Worm (Caenorhabditis elegans) whole organism, L2 larva: ENCODE data around the gene pqn-63.

Experiments used
- R02D3.7 ChIP-seq: fragments of 150-350 bp; optimal IDR thresholded peaks from 2 replicates; lab custom pipeline; 2014; ENCODE audit warnings: missing biosample characterization, missing genetic modification characterization
- Y55F3AM.14 ChIP-seq: fragments of 200-800 bp; sonication (Bioruptor generic); optimal IDR thresholded peaks from 2 replicates; lab custom pipeline; 2018; ENCODE audit warnings: mild to moderate bottlenecking, missing genetic modification characterization, missing compliant biosample characterization
- aly-2 ChIP-seq: fragments of 150-350 bp; optimal IDR thresholded peaks from 2 replicates; lab custom pipeline; 2014; ENCODE audit warnings: missing biosample characterization, missing genetic modification characterization
- ama-1 ChIP-seq: fragments of 150-350 bp; optimal IDR thresholded peaks from 2 replicates; lab custom pipeline; 2018; ENCODE audit warnings: inconsistent platforms
- blmp-1 ChIP-seq: sonication (generic microtip); optimal IDR thresholded peaks from 2 replicates; lab custom pipeline; 2017; ENCODE audit warnings: missing genetic modification characterization, mild to moderate bottlenecking, missing compliant biosample characterization, antibody characterized with exemption, moderate library complexity; ENCODE audit not compliant: insufficient read depth
- egl-27 ChIP-seq: sonication (generic microtip); optimal IDR thresholded peaks from 3 replicates; lab custom pipeline; 2017; ENCODE audit warnings: missing biosample characterization, missing genetic modification reagents, missing genetic modification characterization
- elt-3 ChIP-seq: sonication (generic microtip); optimal IDR thresholded peaks from 2 replicates; lab custom pipeline; 2017; ENCODE audit warnings: missing biosample characterization, missing genetic modification characterization
- fos-1 ChIP-seq: fragments of 150-350 bp; optimal IDR thresholded peaks from 2 replicates; lab custom pipeline; 2014; ENCODE audit warnings: missing biosample characterization, missing genetic modification characterization
- gmeb-1 ChIP-seq: fragments of 150-350 bp; optimal IDR thresholded peaks from 2 replicates; lab custom pipeline; 2014; ENCODE audit warnings: missing biosample characterization, missing genetic modification characterization
- mab-5 ChIP-seq: fragments of 150-350 bp; optimal IDR thresholded peaks from 2 replicates; lab custom pipeline; 2014; ENCODE audit warnings: missing biosample characterization, missing genetic modification characterization
- mbf-1 ChIP-seq: sonication (generic microtip); optimal IDR thresholded peaks from 2 replicates; lab custom pipeline; 2017; ENCODE audit warnings: missing biosample characterization, missing genetic modification characterization
- nhr-12 ChIP-seq: fragments of 150-350 bp; optimal IDR thresholded peaks from 2 replicates; lab custom pipeline; 2014; ENCODE audit warnings: missing biosample characterization, missing genetic modification characterization
- nhr-21 ChIP-seq: fragments of 150-350 bp; optimal IDR thresholded peaks from 2 replicates; lab custom pipeline; 2014; ENCODE audit warnings: missing biosample characterization, missing genetic modification characterization
- nhr-23 ChIP-seq: fragments of 150-350 bp; optimal IDR thresholded peaks from 2 replicates; lab custom pipeline; 2014; ENCODE audit warnings: missing biosample characterization, missing genetic modification reagents, missing genetic modification characterization
- nhr-6 ChIP-seq: fragments of 150-350 bp; optimal IDR thresholded peaks from 2 replicates; lab custom pipeline; 2014; ENCODE audit warnings: missing biosample characterization, missing genetic modification characterization
- nhr-77 ChIP-seq: fragments of 150-350 bp; optimal IDR thresholded peaks from 2 replicates; lab custom pipeline; 2014; ENCODE audit warnings: missing biosample characterization, missing genetic modification characterization
- peb-1 ChIP-seq: fragments of 150-350 bp; optimal IDR thresholded peaks from 2 replicates; lab custom pipeline; 2014; ENCODE audit warnings: missing biosample characterization, missing genetic modification characterization
- sem-4 ChIP-seq: fragments of 150-350 bp; optimal IDR thresholded peaks from 2 replicates; lab custom pipeline; 2014; ENCODE audit warnings: missing biosample characterization, missing genetic modification reagents, missing genetic modification characterization
- skn-1 ChIP-seq: sonication (generic microtip); optimal IDR thresholded peaks from 2 replicates; lab custom pipeline; 2017; ENCODE audit warnings: missing biosample characterization, missing genetic modification characterization
- sma-3 ChIP-seq: sonication (generic microtip); optimal IDR thresholded peaks from 2 replicates; lab custom pipeline; 2016; ENCODE audit warnings: missing genetic modification reagents, missing genetic modification characterization, missing compliant biosample characterization
- sma-9 ChIP-seq, 2 experiments: fragments of 150-350 bp in 1 of 2; sonication (generic microtip) in 1 of 2; optimal IDR thresholded peaks; 2 replicates each; lab custom pipeline; 2014 to 2016; ENCODE audit warnings: missing genetic modification characterization in 2 of 2, mild to moderate bottlenecking in 1 of 2, missing biosample characterization in 1 of 2, missing compliant biosample characterization in 1 of 2, missing genetic modification reagents in 1 of 2, moderate library complexity in 1 of 2
- snpc-4 ChIP-seq: fragments of 150-350 bp; optimal IDR thresholded peaks from 2 replicates; lab custom pipeline; 2014; ENCODE audit warnings: missing biosample characterization, missing genetic modification characterization
- unc-62 ChIP-seq: fragments of 150-350 bp; optimal IDR thresholded peaks from 2 replicates; lab custom pipeline; 2014; ENCODE audit warnings: missing biosample characterization, missing genetic modification reagents, missing genetic modification characterization
- zag-1 ChIP-seq: fragments of 150-350 bp; optimal IDR thresholded peaks from 2 replicates; lab custom pipeline; 2014; ENCODE audit warnings: missing biosample characterization, missing genetic modification characterization
- ztf-4 ChIP-seq: fragments of 150-350 bp; optimal IDR thresholded peaks from 2 replicates; lab custom pipeline; 2014; ENCODE audit warnings: missing biosample characterization, missing genetic modification characterization

pqn-63 gene

DNA sequence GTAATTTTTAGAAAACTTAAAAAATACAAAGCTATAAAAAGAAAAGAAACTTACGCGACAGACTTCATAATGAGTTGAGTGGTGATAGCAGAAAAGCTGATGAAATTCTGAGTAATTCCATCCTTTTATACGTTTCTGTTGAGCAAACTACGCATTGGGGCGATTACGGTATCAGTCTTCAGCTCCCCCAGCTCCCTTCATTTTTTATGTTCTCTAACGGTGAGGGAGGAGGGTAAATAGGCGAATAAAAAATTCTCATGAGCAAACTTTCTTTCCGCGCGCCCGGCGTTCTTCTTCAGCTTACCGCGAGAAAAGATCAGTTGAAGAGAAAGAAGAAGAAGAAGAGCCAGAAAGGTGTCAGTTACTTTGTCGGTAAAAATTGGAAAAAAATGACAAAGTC is 3.1 kb downstream of the pqn-63 start, which contains the start of gene idpc-7:
idpc-7 (minus strand) TSS at position 101 of the 400 bp plus-strand sequence.
- no peak for TF ChIP-seq mab-5 (tag; lab: Kevin White, UChicago)
- no peak for TF ChIP-seq egl-27 (tag; lab: Kevin White, UChicago)
- TF ChIP-seq nhr-12, result no peak
- no peak for TF ChIP-seq skn-1 (tag; lab: Kevin White, UChicago)

DNA sequence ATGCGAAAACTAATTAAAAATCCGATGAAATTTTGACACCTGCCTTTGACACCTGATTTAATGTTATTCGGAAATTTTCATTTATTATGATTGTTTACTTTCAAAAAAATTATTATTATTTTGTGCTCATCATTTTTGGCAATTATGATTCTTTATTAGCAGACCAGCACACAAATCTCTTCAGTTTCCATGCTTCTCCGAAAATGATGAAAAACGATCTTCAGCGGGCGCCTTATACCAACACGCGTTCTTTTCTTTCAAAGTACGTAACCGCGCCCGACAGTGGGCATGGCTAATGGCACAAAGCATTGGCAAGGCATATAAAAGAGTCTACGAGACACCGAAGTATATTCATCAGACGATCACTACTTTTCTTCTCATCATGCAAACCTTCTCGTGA is 4.0 kb downstream of the pqn-63 start, which contains the start of gene idpc-6:
idpc-6 (plus strand) TSS at position 301 of the 400 bp plus-strand sequence.
- TF ChIP-seq mbf-1 (tag; lab: Kevin White, UChicago) (no peak), ztf-4 (tag; lab: Kevin White, UChicago) (no peak), zag-1 (tag; lab: Kevin White, UChicago) (no peak), nhr-77 (no peak), aly-2 (tag; lab: Kevin White, UChicago) (no peak), snpc-4 (tag; lab: Kevin White, UChicago) (no peak), Y55F3AM.14 (GFP tag; lab: Kevin White, UChicago) (no peak), unc-62 (GFP tag; lab: Kevin White, UChicago) (no peak), elt-3 (no peak), nhr-6 (tag; lab: Kevin White, UChicago) (no peak)

DNA sequence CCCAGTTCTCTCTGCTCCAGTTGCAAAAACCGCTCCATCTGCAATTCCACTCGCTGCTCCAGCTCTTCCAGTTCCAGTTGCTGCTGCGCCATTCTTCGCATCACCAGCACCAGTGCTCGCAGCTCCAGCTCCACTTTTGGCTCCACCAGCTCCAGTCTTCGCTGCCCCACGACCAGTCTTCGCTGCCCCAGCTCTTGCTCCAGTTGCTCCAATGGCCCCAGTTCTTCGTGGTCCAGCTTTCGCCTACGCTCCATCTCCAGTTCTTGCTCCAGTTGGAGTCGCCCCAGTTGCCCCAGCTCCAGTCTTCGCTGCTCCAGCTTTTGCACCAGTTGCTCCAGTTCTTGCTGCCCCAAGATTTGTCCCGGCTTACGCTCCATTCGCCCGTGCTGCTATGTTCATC is 4.6 kb downstream of the pqn-63 start:
- no peak for TF ChIP-seq sma-9 (GFP tag; optimal IDR thresholded peaks at IDR 0.05; lab: Kevin White, UChicago)
- TF ChIP-seq sma-9 (tag; optimal IDR thresholded peaks at IDR 0.05; lab: Kevin White, UChicago), result no peak
- TF ChIP-seq blmp-1 (tag; lab: Kevin White, UChicago), result no peak
- no peak for TF ChIP-seq nhr-77
- no peak for TF ChIP-seq nhr-21 (tag; lab: Kevin White, UChicago)
- no peak for TF ChIP-seq snpc-4 (tag; lab: Kevin White, UChicago)
- TF ChIP-seq sem-4 (tag; lab: Kevin White, UChicago), result no peak
- TF ChIP-seq, all 48 proteins: peak for 0

DNA sequence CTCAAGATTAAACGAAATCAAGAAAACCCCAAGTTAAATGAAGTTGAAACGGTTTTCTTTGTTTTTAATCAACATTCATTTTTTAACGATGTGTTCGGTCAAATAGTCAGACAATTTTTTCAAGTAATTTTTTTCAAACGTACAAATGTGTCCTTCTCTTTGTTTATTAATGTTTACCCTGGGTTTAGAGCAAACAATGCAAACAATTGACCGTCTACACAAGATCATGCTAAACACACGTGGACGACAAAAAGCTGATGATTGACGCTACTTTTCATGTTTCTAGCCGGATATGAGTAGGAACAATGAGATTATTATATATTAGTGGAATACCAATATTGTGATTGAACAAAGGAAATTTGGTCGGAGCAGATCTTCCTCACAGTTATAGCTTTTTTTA is 5.6 kb downstream of the pqn-63 start:
- TF ChIP-seq gmeb-1, result no peak

DNA sequence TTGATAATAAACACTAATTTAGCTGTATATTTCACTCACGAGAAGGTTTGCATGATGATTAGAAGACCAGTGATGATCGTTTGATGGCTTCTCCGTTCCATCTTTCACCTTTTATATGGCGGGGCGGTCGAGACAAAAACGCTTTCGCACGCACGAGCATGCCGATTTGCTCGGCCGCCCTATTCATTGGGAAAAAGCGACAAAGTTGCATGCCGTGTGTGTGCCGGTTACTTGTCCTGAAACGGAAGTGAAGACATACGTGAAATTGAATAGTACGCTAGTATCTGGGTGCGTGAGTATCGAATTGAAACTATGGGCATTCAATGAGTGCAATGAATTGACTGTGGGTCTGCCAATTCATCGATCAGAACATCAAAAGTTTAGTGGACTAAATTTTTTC is 7.0 kb downstream of the pqn-63 start, which contains the start of gene idpc-5:
idpc-5 (minus strand) TSS at position 101 of the 400 bp plus-strand sequence.
- TF ChIP-seq nhr-6 (tag; lab: Kevin White, UChicago) (no peak), nhr-23 (tag; lab: Kevin White, UChicago) (no peak), mbf-1 (tag; lab: Kevin White, UChicago) (no peak), ama-1 (no peak), fos-1 (tag; lab: Kevin White, UChicago) (no peak), nhr-21 (tag; lab: Kevin White, UChicago) (no peak), R02D3.7 (tag; lab: Kevin White, UChicago) (no peak), mab-5 (tag; lab: Kevin White, UChicago) (no peak), nhr-77 (no peak)

DNA sequence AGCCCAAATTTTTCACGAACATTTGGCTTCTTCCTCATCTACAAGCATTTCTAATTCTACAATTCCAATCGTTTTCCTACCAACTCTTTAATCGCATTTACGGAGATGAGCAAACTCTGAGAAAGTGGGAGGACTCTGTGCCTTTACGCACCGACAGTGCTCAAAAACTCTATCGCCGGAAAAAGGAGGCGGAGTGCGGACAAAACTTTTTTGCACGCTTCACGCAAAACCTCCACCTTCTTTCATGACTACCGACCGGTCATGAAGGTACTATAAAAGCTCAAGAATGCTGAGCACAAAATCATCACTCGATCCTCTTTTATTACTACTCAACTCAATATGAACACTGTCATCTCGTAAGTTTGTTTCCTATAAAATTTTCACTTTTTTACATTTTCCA is 9.3 kb downstream of the pqn-63 start, which contains the start of gene idpc-4:
idpc-4 (plus strand) TSS at position 301 of the 400 bp plus-strand sequence.
- TF ChIP-seq peb-1 (tag; lab: Kevin White, UChicago) (no peak), nhr-21 (tag; lab: Kevin White, UChicago) (no peak), snpc-4 (tag; lab: Kevin White, UChicago) (no peak), Y55F3AM.14 (GFP tag; lab: Kevin White, UChicago) (no peak)

DNA sequence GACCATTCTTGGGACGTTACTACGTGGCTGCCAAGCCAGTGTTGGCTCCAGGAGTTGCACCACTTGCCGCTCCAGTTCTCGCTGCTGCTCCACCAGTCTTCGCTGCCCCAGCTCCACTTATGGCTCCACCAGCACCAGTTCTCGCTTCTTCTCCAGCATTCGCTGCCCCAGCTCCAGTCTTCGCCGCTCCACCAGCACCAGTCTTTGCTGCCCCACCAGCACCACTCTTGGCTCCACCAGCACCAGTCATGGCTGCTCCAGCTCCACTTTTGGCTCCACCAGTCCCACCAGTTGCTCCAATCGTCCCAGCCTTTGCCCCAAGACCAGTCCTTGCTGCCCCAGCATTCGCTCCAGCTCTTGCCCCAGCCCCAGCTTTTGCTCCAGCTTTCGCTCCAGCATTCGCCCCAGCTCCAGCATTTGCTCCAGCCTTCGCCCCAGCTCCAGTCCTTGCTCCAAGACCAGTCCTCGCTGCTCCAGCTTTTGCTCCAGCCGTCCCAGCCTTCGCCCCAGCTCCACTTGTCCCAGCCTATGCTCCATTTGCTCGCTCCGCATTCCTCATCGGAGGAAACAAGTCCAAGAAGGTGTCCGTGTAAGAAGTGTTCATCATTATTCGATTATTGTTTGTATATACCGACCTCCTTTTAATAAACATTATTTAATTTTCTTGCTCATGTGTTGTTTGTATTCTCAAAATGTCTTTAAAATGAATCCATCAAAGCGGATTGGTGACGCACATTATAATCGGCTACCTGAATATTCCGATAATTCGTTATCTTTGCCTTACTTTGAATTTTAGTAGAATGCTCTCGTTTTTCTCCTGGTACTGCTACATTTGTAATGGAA is 10.0 kb downstream of the pqn-63 start, which contains the start of gene T06E4.7:
T06E4.7 (plus strand) TSS at position 793 of the 843 bp plus-strand sequence.
- TF ChIP-seq sma-3 (no peak), sem-4 (tag; lab: Kevin White, UChicago) (no peak), nhr-21 (tag; lab: Kevin White, UChicago) (no peak)
